Worm (Caenorhabditis elegans) whole organism, L3 larva: ENCODE data around the gene nhr-40.

Source experiments
- ZK546.5 ChIP-seq: sonication (generic microtip); optimal IDR thresholded peaks from 2 replicates; lab custom pipeline; 2017; ENCODE audit warnings: missing biosample characterization, missing genetic modification characterization
- aly-2 ChIP-seq: fragments of 150-350 bp; optimal IDR thresholded peaks from 2 replicates; lab custom pipeline; 2014; ENCODE audit warnings: missing biosample characterization, missing genetic modification characterization
- ama-1 ChIP-seq: fragments of 150-350 bp; optimal IDR thresholded peaks from 2 replicates; lab custom pipeline; 2018
- ceh-16 ChIP-seq: sonication (generic microtip); optimal IDR thresholded peaks from 2 replicates; lab custom pipeline; 2017; ENCODE audit warnings: missing biosample characterization, missing genetic modification characterization
- ceh-28 ChIP-seq: fragments of 150-350 bp; optimal IDR thresholded peaks from 2 replicates; lab custom pipeline; 2014; ENCODE audit warnings: missing biosample characterization, missing genetic modification reagents, missing genetic modification characterization
- ceh-9 ChIP-seq: sonication (generic microtip); optimal IDR thresholded peaks from 2 replicates; lab custom pipeline; 2018; ENCODE audit warnings: missing biosample characterization, missing genetic modification characterization
- daf-12 ChIP-seq: fragments of 150-350 bp; optimal IDR thresholded peaks from 2 replicates; lab custom pipeline; 2014; ENCODE audit warnings: missing biosample characterization, missing genetic modification reagents, missing genetic modification characterization
- egl-27 ChIP-seq: sonication (generic microtip); optimal IDR thresholded peaks from 4 replicates; lab custom pipeline; 2017; ENCODE audit warnings: missing biosample characterization, missing genetic modification reagents, missing genetic modification characterization
- elt-1 ChIP-seq: fragments of 150-350 bp; optimal IDR thresholded peaks from 2 replicates; lab custom pipeline; 2014; ENCODE audit warnings: missing biosample characterization, missing genetic modification characterization
- elt-2 ChIP-seq: sonication (generic microtip); optimal IDR thresholded peaks from 2 replicates; lab custom pipeline; 2016; ENCODE audit warnings: missing genetic modification reagents, mild to moderate bottlenecking, missing genetic modification characterization, missing compliant biosample characterization
- elt-3 ChIP-seq, 3 experiments: fragments of 150-350 bp in 1 of 3; sonication (generic microtip) in 2 of 3; optimal IDR thresholded peaks; 2 replicates in 2 of 3; 4 replicates in 1 of 3; lab custom pipeline; 2014 to 2017; ENCODE audit warnings: missing biosample characterization in 3 of 3, missing genetic modification characterization in 3 of 3
- eor-1 ChIP-seq, 2 experiments: fragments of 150-350 bp; optimal IDR thresholded peaks; 2 replicates each; lab custom pipeline; 2014 to 2018; ENCODE audit warnings: missing biosample characterization in 2 of 2, missing genetic modification characterization in 2 of 2
- fkh-10 ChIP-seq: sonication (generic microtip); optimal IDR thresholded peaks from 2 replicates; lab custom pipeline; 2017; ENCODE audit warnings: missing biosample characterization, missing genetic modification reagents, missing genetic modification characterization
- fkh-2 ChIP-seq: fragments of 150-350 bp; optimal IDR thresholded peaks from 2 replicates; lab custom pipeline; 2014; ENCODE audit warnings: missing biosample characterization, missing genetic modification reagents, missing genetic modification characterization
- fos-1 ChIP-seq: fragments of 150-350 bp; optimal IDR thresholded peaks from 2 replicates; lab custom pipeline; 2014; ENCODE audit warnings: missing biosample characterization, missing genetic modification characterization
- hmg-11 ChIP-seq: sonication (generic microtip); optimal IDR thresholded peaks from 2 replicates; lab custom pipeline; 2016; ENCODE audit warnings: missing genetic modification characterization, missing compliant biosample characterization
- jun-1 ChIP-seq: fragments of 150-350 bp; optimal IDR thresholded peaks from 2 replicates; lab custom pipeline; 2014; ENCODE audit warnings: missing biosample characterization, missing genetic modification reagents, missing genetic modification characterization
- lin-15B ChIP-seq: fragments of 150-350 bp; optimal IDR thresholded peaks from 2 replicates; lab custom pipeline; 2014; ENCODE audit warnings: missing biosample characterization, missing genetic modification characterization
- lin-39 ChIP-seq: fragments of 150-350 bp; optimal IDR thresholded peaks from 2 replicates; lab custom pipeline; 2018; ENCODE audit warnings: missing biosample characterization, missing genetic modification reagents, missing genetic modification characterization
- lsy-12 ChIP-seq: sonication (generic microtip); optimal IDR thresholded peaks from 2 replicates; lab custom pipeline; 2016; ENCODE audit warnings: mild to moderate bottlenecking, missing genetic modification characterization, missing compliant biosample characterization
- mml-1 ChIP-seq: fragments of 150-350 bp; sonication (generic microtip); optimal IDR thresholded peaks from 3 replicates; lab custom pipeline; 2014; ENCODE audit warnings: missing biosample characterization, missing genetic modification characterization
- nfya-1 ChIP-seq: sonication (generic microtip); optimal IDR thresholded peaks from 2 replicates; lab custom pipeline; 2017; ENCODE audit warnings: missing genetic modification characterization, mild to moderate bottlenecking, missing compliant biosample characterization, antibody characterized with exemption, moderate library complexity; ENCODE audit not compliant: insufficient read depth
- nhr-11 ChIP-seq: fragments of 150-350 bp; optimal IDR thresholded peaks from 2 replicates; lab custom pipeline; 2014; ENCODE audit warnings: missing biosample characterization, missing genetic modification characterization
- nhr-23 ChIP-seq: fragments of 150-350 bp; optimal IDR thresholded peaks from 2 replicates; lab custom pipeline; 2014; ENCODE audit warnings: missing biosample characterization, missing genetic modification reagents, missing genetic modification characterization
- nhr-237 ChIP-seq: fragments of 150-350 bp; optimal IDR thresholded peaks from 2 replicates; lab custom pipeline; 2014; ENCODE audit warnings: missing biosample characterization, missing genetic modification characterization
- nhr-25 ChIP-seq: sonication (generic microtip); optimal IDR thresholded peaks from 2 replicates; lab custom pipeline; 2017; ENCODE audit warnings: missing biosample characterization, missing genetic modification characterization
- nhr-43 ChIP-seq: sonication (generic microtip); optimal IDR thresholded peaks from 2 replicates; lab custom pipeline; 2016; ENCODE audit warnings: mild to moderate bottlenecking, missing genetic modification characterization, missing compliant biosample characterization; ENCODE audit not compliant: poor library complexity, severe bottlenecking
- nhr-67 ChIP-seq: fragments of 150-350 bp; optimal IDR thresholded peaks from 2 replicates; lab custom pipeline; 2014; ENCODE audit warnings: missing biosample characterization, missing genetic modification characterization
- nhr-77 ChIP-seq: fragments of 150-350 bp; optimal IDR thresholded peaks from 2 replicates; lab custom pipeline; 2014; ENCODE audit warnings: missing biosample characterization, missing genetic modification characterization
- pha-4 ChIP-seq: fragments of 150-350 bp; optimal IDR thresholded peaks from 2 replicates; lab custom pipeline; 2014; ENCODE audit warnings: missing biosample characterization, missing genetic modification reagents, missing genetic modification characterization
- pqm-1 ChIP-seq: fragments of 150-350 bp; optimal IDR thresholded peaks from 2 replicates; lab custom pipeline; 2017; ENCODE audit warnings: missing biosample characterization, missing genetic modification characterization, inconsistent platforms
- sea-2 ChIP-seq: fragments of 150-350 bp; sonication (generic microtip); optimal IDR thresholded peaks from 4 replicates; lab custom pipeline; 2014; ENCODE audit warnings: missing biosample characterization, missing genetic modification reagents, missing genetic modification characterization
- skn-1 ChIP-seq: fragments of 150-350 bp; optimal IDR thresholded peaks from 2 replicates; lab custom pipeline; 2014; ENCODE audit warnings: missing biosample characterization, missing genetic modification characterization
- snpc-4 ChIP-seq: fragments of 150-350 bp; optimal IDR thresholded peaks from 2 replicates; lab custom pipeline; 2014; ENCODE audit warnings: missing biosample characterization, missing genetic modification characterization
- tbx-2 ChIP-seq: sonication (generic microtip); optimal IDR thresholded peaks from 2 replicates; lab custom pipeline; 2016; ENCODE audit warnings: mild to moderate bottlenecking, missing genetic modification characterization, missing compliant biosample characterization
- unc-39 ChIP-seq: sonication (generic microtip); optimal IDR thresholded peaks from 4 replicates; lab custom pipeline; 2017; ENCODE audit warnings: missing biosample characterization, missing genetic modification characterization
- unc-62 ChIP-seq: fragments of 150-350 bp; sonication (generic microtip); optimal IDR thresholded peaks from 4 replicates; lab custom pipeline; 2014; ENCODE audit warnings: missing biosample characterization, missing genetic modification reagents, missing genetic modification characterization
- zag-1 ChIP-seq: fragments of 150-350 bp; optimal IDR thresholded peaks from 2 replicates; lab custom pipeline; 2014; ENCODE audit warnings: missing biosample characterization, missing genetic modification characterization
- ztf-11 ChIP-seq: fragments of 150-350 bp; optimal IDR thresholded peaks from 2 replicates; lab custom pipeline; 2014; ENCODE audit warnings: missing biosample characterization, missing genetic modification characterization
- ztf-4 ChIP-seq: fragments of 150-350 bp; optimal IDR thresholded peaks from 2 replicates; lab custom pipeline; 2014; ENCODE audit warnings: missing biosample characterization, missing genetic modification characterization

Gene nhr-40

ce11 chrX:2553433-2553860 is 40.4 kb upstream of the nhr-40 start (continued):
- TF ChIP-seq nhr-77 (no peak), nhr-23 (tag; lab: Kevin White, UChicago) (peak; percentile 66), eor-1 (tag; optimal IDR thresholded peaks at IDR 0.05; lab: Kevin White, UChicago) (no peak), elt-1 (tag; lab: Kevin White, UChicago) (peak; percentile 39), pha-4 (tag; lab: Kevin White, UChicago) (peak; percentile 57), lin-39 (tag; lab: Kevin White, UChicago) (peak; percentile 56), tbx-2 (tag; lab: Kevin White, UChicago) (peak; percentile 59), ZK546.5 (tag; lab: Kevin White, UChicago) (no peak), ceh-9 (no peak), sea-2 (GFP tag; lab: Kevin White, UChicago) (no peak)

ce11 chrX:2559399-2559798 is 34.4 kb upstream of the nhr-40 start:
- TF ChIP-seq lin-15B (tag; lab: Kevin White, UChicago) (peak; percentile 46), nhr-11 (tag; lab: Kevin White, UChicago) (no peak), daf-12 (no peak), unc-39 (tag; lab: Kevin White, UChicago) (no peak), nhr-237 (tag; lab: Kevin White, UChicago) (no peak), tbx-2 (tag; lab: Kevin White, UChicago) (peak; percentile 15), ztf-11 (tag; lab: Kevin White, UChicago) (no peak), lsy-12 (tag; lab: Kevin White, UChicago) (no peak), ztf-4 (tag; lab: Kevin White, UChicago) (no peak), sea-2 (GFP tag; lab: Kevin White, UChicago) (no peak), fkh-2 (no peak), elt-1 (tag; lab: Kevin White, UChicago) (no peak), fos-1 (tag; lab: Kevin White, UChicago) (no peak), nhr-25 (tag; lab: Kevin White, UChicago) (peak; percentile 0), ceh-16 (tag; lab: Kevin White, UChicago) (no peak), nhr-67 (no peak), ceh-9 (no peak), nfya-1 (peak; percentile 53), hmg-11 (tag; lab: Kevin White, UChicago) (peak; percentile 34), ceh-28 (tag; lab: Kevin White, UChicago) (no peak), snpc-4 (tag; lab: Kevin White, UChicago) (peak; percentile 50), pha-4 (tag; lab: Kevin White, UChicago) (peak; percentile 74), lin-39 (tag; lab: Kevin White, UChicago) (no peak), egl-27 (tag; lab: Kevin White, UChicago) (no peak), ama-1 (lab: Kevin White, UChicago) (no peak), ZK546.5 (tag; lab: Kevin White, UChicago) (no peak), mml-1 (tag; lab: Kevin White, UChicago) (no peak), nhr-23 (tag; lab: Kevin White, UChicago) (peak; percentile 14), skn-1 (tag; lab: Kevin White, UChicago) (no peak)
- TF ChIP-seq, all 47 proteins: peak for 8

- TF ChIP-seq daf-12 (no peak), fkh-10 (GFP tag; lab: Kevin White, UChicago) (no peak), snpc-4 (tag; lab: Kevin White, UChicago) (no peak), nhr-11 (tag; lab: Kevin White, UChicago) (no peak)
These were observed 33.8 kb upstream of the nhr-40 start, which contains the start of gene F52H2.5 for ce11 chrX:2559979-2560378. Gene F52H2.5 (minus strand): TSS chrX:2560079.

- TF ChIP-seq elt-2 (tag; lab: Kevin White, UChicago): no peak
These were observed 29.8 kb upstream of the nhr-40 start, which contains the start of gene dhcr-24 for ce11 chrX:2564047-2564446. Gene dhcr-24 (minus strand): TSS chrX:2564147.

ce11 chrX:2565308-2565773 is 28.5 kb upstream of the nhr-40 start, which contains the start of gene F52H2.15:
Gene F52H2.15 (plus strand): TSS chrX:2565358.
- TF ChIP-seq fkh-2: no peak
- TF ChIP-seq zag-1: no peak
- TF ChIP-seq ceh-16 (tag; lab: Kevin White, UChicago): no peak
- no peak for TF ChIP-seq nhr-43 (tag; lab: Kevin White, UChicago)
- no peak for TF ChIP-seq jun-1
- no peak for TF ChIP-seq nfya-1
- TF ChIP-seq ztf-11 (tag; lab: Kevin White, UChicago): no peak
- no peak for TF ChIP-seq elt-1 (tag; lab: Kevin White, UChicago)
- TF ChIP-seq elt-2 (tag; lab: Kevin White, UChicago): peak; percentile 86
- TF ChIP-seq lin-15B (tag; lab: Kevin White, UChicago): no peak
- TF ChIP-seq aly-2 (tag; lab: Kevin White, UChicago): no peak
- TF ChIP-seq daf-12: no peak
- TF ChIP-seq pha-4 (tag; lab: Kevin White, UChicago): peak; percentile 37
- TF ChIP-seq nhr-23 (tag; lab: Kevin White, UChicago): no peak
- TF ChIP-seq pqm-1 (tag; lab: Kevin White, UChicago): peak; percentile 57
- no peak for TF ChIP-seq fos-1 (tag; lab: Kevin White, UChicago)
- TF ChIP-seq elt-3 (tag; optimal IDR thresholded peaks at IDR 0.05; lab: Kevin White, UChicago): no peak
- no peak for TF ChIP-seq unc-62
- TF ChIP-seq lsy-12 (tag; lab: Kevin White, UChicago): no peak
